Fruit fly (Drosophila melanogaster) whole organism, embryonic: Measurements from ENCODE around the gene miple2.

ENCODE experiments used
- Ada2b ChIP-seq: fragments of 200-800 bp; sonication (Bioruptor generic); IDR thresholded peaks from 2 replicates; pipeline ENCODE4 v1.3.6; 2022; ENCODE audit warnings: missing biosample characterization, missing genetic modification characterization
- CG10209 ChIP-seq: fragments of 200-800 bp; sonication (Bioruptor generic); optimal IDR thresholded peaks from 3 replicates; lab custom pipeline; 2017; ENCODE audit warnings: missing biosample characterization, mild to moderate bottlenecking, missing genetic modification characterization, missing genetic modification reagents
- CG10462 ChIP-seq: fragments of 200-800 bp; sonication (Bioruptor generic); optimal IDR thresholded peaks from 2 replicates; lab custom pipeline; 2016; ENCODE audit warnings: missing biosample characterization, missing genetic modification characterization
- CG10979 ChIP-seq: fragments of 200-800 bp; sonication (Bioruptor generic); optimal IDR thresholded peaks from 2 replicates; lab custom pipeline; 2018; ENCODE audit warnings: missing biosample characterization, mild to moderate bottlenecking, missing genetic modification characterization, moderate library complexity
- CG13624 ChIP-seq: fragments of 200-800 bp; sonication (Bioruptor generic); optimal IDR thresholded peaks from 2 replicates; lab custom pipeline; 2016; ENCODE audit warnings: missing biosample characterization, missing genetic modification characterization
- CG14441 ChIP-seq: fragments of 200-800 bp; sonication (Bioruptor generic); IDR thresholded peaks from 2 replicates; pipeline ENCODE4 v1.3.6; 2022; ENCODE audit warnings: missing biosample characterization, missing genetic modification characterization
- CG17829 ChIP-seq: fragments of 200-800 bp; optimal IDR thresholded peaks from 2 replicates; lab custom pipeline; 2019; ENCODE audit warnings: missing biosample characterization, mild to moderate bottlenecking, missing genetic modification characterization, moderate library complexity
- CG18011 ChIP-seq: fragments of 200-800 bp; sonication (Bioruptor generic); optimal IDR thresholded peaks from 2 replicates; lab custom pipeline; 2017; ENCODE audit warnings: missing biosample characterization, missing genetic modification characterization, mild to moderate bottlenecking, moderate library complexity, missing genotype
- CG2129 ChIP-seq: fragments of 200-800 bp; sonication (Bioruptor generic); IDR thresholded peaks from 2 replicates; pipeline ENCODE4 v1.3.6; 2022; ENCODE audit warnings: missing biosample characterization, missing genetic modification characterization; ENCODE audit not compliant: partially characterized antibody
- CG34422 ChIP-seq: fragments of 200-800 bp; sonication (Bioruptor generic); IDR thresholded peaks from 3 replicates; pipeline ENCODE4 v1.3.6; 2022; ENCODE audit warnings: missing biosample characterization, missing genetic modification characterization
- CG4617 ChIP-seq: fragments of 200-800 bp; sonication (Bioruptor generic); optimal IDR thresholded peaks from 3 replicates; lab custom pipeline; 2016; ENCODE audit warnings: missing biosample characterization, missing genetic modification characterization, borderline replicate concordance
- CG5180 ChIP-seq: fragments of 200-800 bp; sonication (Bioruptor generic); optimal IDR thresholded peaks from 3 replicates; lab custom pipeline; 2017; ENCODE audit warnings: missing biosample characterization, missing genetic modification characterization, mild to moderate bottlenecking, moderate library complexity, missing genetic modification reagents
- CG7786 ChIP-seq: fragments of 200-800 bp; sonication (Bioruptor generic); optimal IDR thresholded peaks from 2 replicates; lab custom pipeline; 2016; ENCODE audit warnings: missing biosample characterization, missing genetic modification characterization
- CG8290 ChIP-seq, 3 experiments: fragments of 200-800 bp; sonication (Bioruptor generic); optimal IDR thresholded peaks; 2 replicates each; lab custom pipeline; 2016 to 2019; ENCODE audit warnings: missing biosample characterization in 3 of 3, missing genetic modification characterization in 3 of 3, mild to moderate bottlenecking in 2 of 3, moderate library complexity in 1 of 3
- CG8944 ChIP-seq: fragments of 200-800 bp; sonication (Bioruptor generic); optimal IDR thresholded peaks from 3 replicates; lab custom pipeline; 2016; ENCODE audit warnings: missing biosample characterization, missing genetic modification characterization
- CG9797 ChIP-seq: fragments of 200-800 bp; sonication (Bioruptor generic); optimal IDR thresholded peaks from 3 replicates; lab custom pipeline; 2018; ENCODE audit warnings: missing biosample characterization, mild to moderate bottlenecking, missing genetic modification characterization
- Chrac-16 ChIP-seq: fragments of 200-800 bp; sonication (Bioruptor generic); optimal IDR thresholded peaks from 3 replicates; lab custom pipeline; 2016; ENCODE audit warnings: missing biosample characterization, missing genetic modification characterization
- Eip74EF ChIP-seq, 2 experiments: fragments of 200-800 bp in 1 of 2; fragments of >200 bp in 1 of 2; sonication (Bioruptor generic) in 1 of 2; optimal IDR thresholded peaks; 2 replicates each; lab custom pipeline; 2017 to 2019; ENCODE audit warnings: missing biosample characterization in 2 of 2, missing genetic modification characterization in 2 of 2, mild to moderate bottlenecking in 1 of 2, moderate library complexity in 1 of 2
- Elba2 ChIP-seq: fragments of 200-800 bp; sonication (Bioruptor generic); optimal IDR thresholded peaks from 3 replicates; lab custom pipeline; 2016; ENCODE audit warnings: missing biosample characterization, missing genetic modification characterization
- Lim3 ChIP-seq: fragments of 200-800 bp; sonication (Bioruptor generic); IDR thresholded peaks from 2 replicates; pipeline ENCODE4 v1.3.6; 2022; ENCODE audit warnings: missing biosample characterization, missing genetic modification characterization
- Med ChIP-seq: fragments of 200-800 bp; sonication (Bioruptor generic); peaks from one replicate; lab custom pipeline; 2016; ENCODE audit warnings: missing biosample characterization, missing genetic modification characterization, mild to moderate bottlenecking, inconsistent platforms, moderate library complexity
- Stat92E ChIP-seq, 3 experiments: fragments of >200 bp in 2 of 3; fragments of 200-800 bp in 1 of 3; sonication (Bioruptor generic) in 1 of 3; optimal IDR thresholded peaks; 2 replicates each; lab custom pipeline; 2017 to 2019; ENCODE audit warnings: missing biosample characterization in 3 of 3, missing genetic modification characterization in 3 of 3, mild to moderate bottlenecking in 1 of 3, moderate library complexity in 1 of 3
- ac ChIP-seq: fragments of 200-800 bp; sonication (Bioruptor generic); optimal IDR thresholded peaks from 3 replicates; lab custom pipeline; 2017; ENCODE audit warnings: missing biosample characterization, mild to moderate bottlenecking, missing genetic modification characterization
- bbx ChIP-seq: fragments of 200-800 bp; sonication (Bioruptor generic); IDR thresholded peaks from 2 replicates; pipeline ENCODE4 v1.3.6; 2022; ENCODE audit warnings: missing biosample characterization, missing genetic modification characterization; ENCODE audit not compliant: partially characterized antibody
- bigmax ChIP-seq: fragments of 200-800 bp; sonication (Bioruptor generic); optimal IDR thresholded peaks from 2 replicates; lab custom pipeline; 2018; ENCODE audit warnings: missing biosample characterization, mild to moderate bottlenecking, missing genetic modification characterization
- bsh ChIP-seq, 2 experiments: fragments of 200-800 bp; sonication (Bioruptor generic); optimal IDR thresholded peaks; 2 replicates each; lab custom pipeline; 2017 to 2018; ENCODE audit warnings: mild to moderate bottlenecking in 2 of 2, missing biosample characterization in 2 of 2, missing genetic modification characterization in 2 of 2, moderate library complexity in 1 of 2
- chn ChIP-seq: fragments of 200-800 bp; sonication (Bioruptor generic); optimal IDR thresholded peaks from 2 replicates; lab custom pipeline; 2016; ENCODE audit warnings: missing biosample characterization, missing genetic modification characterization
- disco-r ChIP-seq: fragments of 200-800 bp; sonication (Bioruptor generic); optimal IDR thresholded peaks from 2 replicates; lab custom pipeline; 2016; ENCODE audit warnings: missing biosample characterization, missing genetic modification characterization
- eve ChIP-seq, 2 experiments: fragments of >200 bp; optimal IDR thresholded peaks; 2 replicates each; lab custom pipeline; 2017; ENCODE audit warnings: missing biosample characterization in 2 of 2, missing genetic modification characterization in 2 of 2
- fd64A ChIP-seq: fragments of 200-800 bp; sonication (Bioruptor generic); optimal IDR thresholded peaks from 3 replicates; lab custom pipeline; 2018; ENCODE audit warnings: missing biosample characterization, mild to moderate bottlenecking, missing genetic modification characterization
- gfzf ChIP-seq: fragments of 200-800 bp; sonication (Bioruptor generic); optimal IDR thresholded peaks from 2 replicates; lab custom pipeline; 2016; ENCODE audit warnings: missing biosample characterization, mild to moderate bottlenecking, missing genetic modification characterization, moderate library complexity
- her ChIP-seq: fragments of 200-800 bp; sonication (Bioruptor generic); optimal IDR thresholded peaks from 2 replicates; lab custom pipeline; 2016; ENCODE audit warnings: missing biosample characterization, missing genetic modification characterization
- lbe ChIP-seq: fragments of 200-800 bp; sonication (Bioruptor generic); optimal IDR thresholded peaks from 2 replicates; lab custom pipeline; 2016; ENCODE audit warnings: missing biosample characterization, mild to moderate bottlenecking, missing genetic modification characterization
- lilli ChIP-seq: fragments of 200-800 bp; sonication (Bioruptor generic); optimal IDR thresholded peaks from 3 replicates; lab custom pipeline; 2016; ENCODE audit warnings: missing biosample characterization, missing genetic modification characterization
- nau ChIP-seq: fragments of 200-800 bp; sonication (Bioruptor generic); optimal IDR thresholded peaks from 3 replicates; lab custom pipeline; 2017; ENCODE audit warnings: missing biosample characterization, mild to moderate bottlenecking, missing genetic modification characterization, missing genetic modification reagents
- oc ChIP-seq: fragments of 200-800 bp; sonication (Bioruptor generic); optimal IDR thresholded peaks from 2 replicates; lab custom pipeline; 2018; ENCODE audit warnings: missing biosample characterization, mild to moderate bottlenecking, missing genetic modification characterization, moderate library complexity
- pfk ChIP-seq: fragments of 200-800 bp; sonication (Bioruptor generic); optimal IDR thresholded peaks from 2 replicates; lab custom pipeline; 2018; ENCODE audit warnings: missing biosample characterization, mild to moderate bottlenecking, missing genetic modification characterization, moderate library complexity
- pita ChIP-seq: fragments of 200-800 bp; sonication (Bioruptor generic); optimal IDR thresholded peaks from 2 replicates; lab custom pipeline; 2017; ENCODE audit warnings: missing biosample characterization, mild to moderate bottlenecking, missing genetic modification characterization
- pros ChIP-seq: fragments of 200-800 bp; sonication (Bioruptor generic); optimal IDR thresholded peaks from 3 replicates; lab custom pipeline; 2019; ENCODE audit warnings: missing biosample characterization, mild to moderate bottlenecking, missing genetic modification characterization, moderate library complexity
- sc ChIP-seq, 3 experiments: fragments of >200 bp in 2 of 3; fragments of 200-800 bp in 1 of 3; sonication (Bioruptor generic) in 1 of 3; optimal IDR thresholded peaks; 2 replicates in 2 of 3; 3 replicates in 1 of 3; lab custom pipeline; 2017; ENCODE audit warnings: mild to moderate bottlenecking in 1 of 3, missing biosample characterization in 1 of 3, missing genetic modification characterization in 1 of 3, missing genetic modification reagents in 1 of 3
- sisA ChIP-seq: fragments of 200-800 bp; sonication (Bioruptor generic); IDR thresholded peaks from 2 replicates; pipeline ENCODE4 v1.3.6; 2022; ENCODE audit warnings: missing biosample characterization, missing genetic modification characterization

miple2 gene

dm6 chr3L:247482-248225, 23.3 kb upstream of the miple2 start, which contains the start of gene mthl14 (continued):
- TF ChIP-seq CG18011 (GFP tag; lab: Kevin White, UChicago) (no peak), CG14441 (GFP tag; lab: Robert Waterston, UW) (no peak), bigmax (GFP tag; lab: Kevin White, UChicago) (no peak), lbe (GFP tag; lab: Kevin White, UChicago) (no peak), Elba2 (no peak), CG8290 (GFP tag; optimal IDR thresholded peaks at IDR 0.05; lab: Kevin White, UChicago) (no peak), CG8290 (tag; optimal IDR thresholded peaks at IDR 0.05; lab: Kevin White, UChicago) (no peak), CG9797 (GFP tag; lab: Kevin White, UChicago) (no peak), eve (GFP tag; optimal IDR thresholded peaks at IDR 0.05; lab: Kevin White, UChicago) (peak in 1 of 2 experiments; percentile 51), pros (GFP tag; lab: Kevin White, UChicago) (peak; percentile 31), CG8944 (no peak)
- TF ChIP-seq, all 482 proteins: peak for 26

dm6 chr3L:248226-248758, 22.7 kb upstream of the miple2 start:
- TF ChIP-seq pita (GFP tag; lab: Kevin White, UChicago) (peak; percentile 12), CG4617 (GFP tag; lab: Kevin White, UChicago) (peak; percentile 6), gfzf (GFP tag; lab: Kevin White, UChicago) (peak; percentile 23), bbx (GFP tag; lab: Robert Waterston, UW) (0 out of 2 replicates have a peak, but pooled peaks have one; percentile 40), CG5180 (GFP tag; lab: Kevin White, UChicago) (peak; percentile 97), Med (GFP tag; lab: Kevin White, UChicago) (peak; percentile 20), Chrac-16 (GFP tag; lab: Kevin White, UChicago) (no peak), CG2129 (GFP tag; lab: Robert Waterston, UW) (no peak)

DNA sequence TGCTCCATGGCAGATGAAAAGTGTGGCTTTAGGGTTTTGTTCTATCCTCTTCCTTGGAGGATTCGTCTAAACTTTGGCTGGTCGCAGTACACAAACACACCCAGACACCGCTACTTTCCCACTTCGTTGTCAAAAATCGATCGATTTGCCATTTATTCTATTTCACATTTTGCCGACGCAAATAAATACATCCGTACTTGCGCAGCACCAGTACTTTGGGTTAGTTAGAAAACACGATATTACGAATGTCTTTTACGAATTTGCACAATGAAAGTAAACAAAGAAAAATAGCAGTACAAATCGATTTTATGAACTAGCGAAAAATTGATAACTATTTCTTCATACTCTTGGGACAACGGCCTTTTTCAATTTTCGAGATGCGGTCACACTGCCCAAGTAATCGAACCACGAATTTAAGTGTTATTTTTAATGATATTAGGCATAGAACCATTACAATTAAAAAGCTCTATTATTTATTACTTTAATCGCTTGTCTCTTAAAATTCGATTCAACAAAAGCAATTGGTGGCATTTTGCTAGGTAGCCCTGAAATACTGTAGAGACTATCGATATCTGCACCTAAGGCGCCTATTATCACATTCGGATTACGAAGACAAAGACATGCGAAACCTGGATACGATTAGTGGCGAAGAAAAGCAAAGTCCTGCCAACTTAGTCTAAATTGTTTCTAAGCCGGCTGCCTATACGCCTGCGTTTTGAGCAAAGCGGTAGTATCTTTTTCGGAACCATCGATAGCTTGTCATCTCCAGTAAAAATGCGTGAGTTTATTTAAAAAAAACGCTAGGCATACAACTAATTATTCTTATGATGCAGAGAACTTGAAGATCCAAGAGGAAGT, 13.2 kb upstream of the miple2 start, which contains the start of the genes DIP2 and wac:
Gene DIP2, minus strand, starts transcription at position 337 of the 858 bp plus-strand sequence.
Gene wac, plus strand, starts transcription at position 559 of the 858 bp plus-strand sequence.
- TF ChIP-seq CG34422 (GFP tag; lab: Robert Waterston, UW) (peak; percentile 82), CG7786 (peak; percentile 81), nau (GFP tag; lab: Kevin White, UChicago) (no peak), CG10462 (GFP tag; lab: Kevin White, UChicago) (peak; percentile 41), disco-r (GFP tag; lab: Kevin White, UChicago) (peak; percentile 52), sisA (GFP tag; lab: Robert Waterston, UW) (peak; percentile 79), CG8944 (peak; percentile 84), Ada2b (GFP tag; lab: Robert Waterston, UW) (peak; percentile 64; the same call in 1 of the 2 replicates), fd64A (GFP tag; lab: Kevin White, UChicago) (no peak), Eip74EF (GFP tag; optimal IDR thresholded peaks at IDR 0.05; lab: Kevin White, UChicago) (no peak), pfk (GFP tag; lab: Kevin White, UChicago) (peak; percentile 16), Lim3 (no peak), CG10209 (peak; percentile 53), bsh (GFP tag; optimal IDR thresholded peaks at IDR 0.05; lab: Kevin White, UChicago) (peak in 1 of 2 experiments; percentile 51), oc (tag; lab: Kevin White, UChicago) (peak; percentile 89), chn (peak; percentile 83), lilli (GFP tag; lab: Kevin White, UChicago) (peak; percentile 93), CG17829 (tag; lab: Kevin White, UChicago) (peak; percentile 76), Stat92E (GFP tag; optimal IDR thresholded peaks at IDR 0.05; lab: Kevin White, UChicago) (no peak), CG10979 (tag; lab: Kevin White, UChicago) (peak; percentile 42), her (GFP tag; lab: Kevin White, UChicago) (peak; percentile 86), sc (optimal IDR thresholded peaks at IDR 0.05; lab: Kevin White, UChicago) (no peak), sc (GFP tag; optimal IDR thresholded peaks at IDR 0.05; lab: Kevin White, UChicago) (peak; percentile 37), ac (GFP tag; lab: Kevin White, UChicago) (no peak), CG13624 (GFP tag; lab: Kevin White, UChicago) (peak; percentile 88)
